Worm (Caenorhabditis elegans) whole organism, L4/young adult: ENCODE results near the gene pigt-1.

Experiments
- W03F9.2 ChIP-seq: fragments of 150-350 bp; optimal IDR thresholded peaks from 2 replicates; lab custom pipeline; 2014; ENCODE audit warnings: missing biosample characterization, missing genetic modification characterization
- dao-5 ChIP-seq: sonication (generic microtip); optimal IDR thresholded peaks from 2 replicates; lab custom pipeline; 2016; ENCODE audit warnings: missing genotype, missing genetic modification characterization, moderate library complexity, missing compliant biosample characterization
- him-1 ChIP-seq: sonication (generic microtip); optimal IDR thresholded peaks from 2 replicates; lab custom pipeline; 2016; ENCODE audit warnings: missing genotype, missing genetic modification reagents, missing genetic modification characterization, missing compliant biosample characterization

Gene pigt-1

DNA sequence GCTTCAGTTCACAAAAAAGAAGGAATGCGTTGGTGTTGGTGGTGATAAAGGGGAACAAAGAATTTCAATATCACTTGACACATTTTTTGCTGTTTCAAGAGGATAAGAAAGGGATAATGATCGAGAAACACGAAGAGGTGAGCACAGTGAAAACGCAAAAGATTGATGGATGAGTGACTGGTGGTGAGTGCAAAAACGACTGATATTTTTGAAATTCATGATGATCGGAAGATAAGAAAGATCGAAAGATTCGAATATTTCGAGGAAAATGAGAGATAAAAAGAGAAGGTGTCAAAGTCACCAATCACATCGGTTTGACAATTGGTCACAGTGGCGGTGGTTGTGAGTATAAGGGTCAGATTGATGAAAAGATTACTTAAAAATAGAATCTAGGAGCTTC, 42.7 kb downstream of the pigt-1 start:
- no peak for TF ChIP-seq dao-5 (tag; lab: Kevin White, UChicago)
- no peak for TF ChIP-seq him-1 (tag; lab: Kevin White, UChicago)
- TF ChIP-seq W03F9.2 (tag; lab: Kevin White, UChicago): no peak

DNA sequence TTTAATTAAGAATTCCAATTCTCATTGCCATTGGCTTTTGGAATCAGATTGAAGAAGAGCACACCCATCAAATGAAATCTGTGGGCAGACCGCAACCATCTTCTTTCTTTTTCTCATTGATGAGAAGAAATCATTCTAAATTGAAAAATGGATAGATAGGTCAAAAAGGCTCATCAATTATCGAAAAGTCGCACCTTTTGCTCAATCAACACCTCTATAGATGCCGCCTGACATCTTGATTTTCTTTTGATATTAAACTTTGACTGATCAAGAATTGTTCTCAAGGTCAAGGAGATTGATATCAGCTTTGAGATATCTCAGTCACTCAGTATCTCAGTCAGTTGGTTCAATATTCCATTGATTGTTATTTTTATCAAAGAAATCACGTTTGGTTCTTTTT, 48.7 kb downstream of the pigt-1 start:
- TF ChIP-seq dao-5 (tag; lab: Kevin White, UChicago) (no peak), W03F9.2 (tag; lab: Kevin White, UChicago) (no peak), him-1 (tag; lab: Kevin White, UChicago) (no peak)

DNA sequence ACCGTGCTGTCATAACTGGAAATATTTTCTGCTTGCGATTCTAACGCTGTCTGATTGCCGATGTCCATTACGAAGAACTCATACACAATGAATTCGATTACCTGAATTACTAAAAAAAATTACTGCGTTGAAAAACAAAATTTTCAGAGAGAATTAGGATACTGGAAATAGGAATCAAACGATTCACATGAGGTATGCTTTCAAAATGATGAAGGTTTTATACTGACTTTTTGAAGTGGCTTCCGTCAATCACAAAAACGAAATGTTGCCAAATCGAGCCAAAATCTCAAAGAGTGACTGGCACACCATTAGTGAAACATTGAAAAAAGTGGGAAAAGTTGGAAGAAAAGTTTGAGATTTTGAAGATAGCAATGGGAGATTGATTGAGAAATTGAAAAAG, 49.5 kb downstream of the pigt-1 start, which contains the start of gene zzz-1:
Gene zzz-1, minus strand, starts transcription at position 101 of the 400 bp plus-strand sequence.
- TF ChIP-seq him-1 (tag; lab: Kevin White, UChicago) (no peak), dao-5 (tag; lab: Kevin White, UChicago) (no peak), W03F9.2 (tag; lab: Kevin White, UChicago) (no peak)
